Fruit fly (Drosophila melanogaster) whole organism, prepupa: Measurements from ENCODE around the gene msi.

Experiments used
- Blimp-1 ChIP-seq: fragments of 200-800 bp; sonication (Bioruptor generic); optimal IDR thresholded peaks from 3 replicates; lab custom pipeline; 2017; ENCODE audit warnings: missing biosample characterization, missing genetic modification characterization, mild to moderate bottlenecking, moderate library complexity, missing genetic modification reagents
- CG10631 ChIP-seq: fragments of 200-800 bp; sonication (Bioruptor generic); optimal IDR thresholded peaks from 2 replicates; lab custom pipeline; 2016; ENCODE audit warnings: missing biosample characterization, missing genetic modification characterization
- CG10669 ChIP-seq: fragments of 200-800 bp; sonication (Bioruptor generic); optimal IDR thresholded peaks from 3 replicates; lab custom pipeline; 2018; ENCODE audit warnings: missing biosample characterization, mild to moderate bottlenecking, missing genetic modification characterization, moderate library complexity
- CG11294 ChIP-seq: fragments of 200-800 bp; sonication (Bioruptor generic); IDR thresholded peaks from 2 replicates; pipeline ENCODE4 v1.3.6; 2022; ENCODE audit warnings: missing biosample characterization, missing genetic modification characterization
- CG11762 ChIP-seq: fragments of 200-800 bp; sonication (Bioruptor generic); optimal IDR thresholded peaks from 3 replicates; lab custom pipeline; 2016; ENCODE audit warnings: missing biosample characterization, missing genetic modification characterization; ENCODE audit not compliant: insufficient read depth
- CG15336 ChIP-seq: fragments of 200-800 bp; sonication (Bioruptor generic); IDR thresholded peaks from 2 replicates; pipeline ENCODE4 v1.3.6; 2022; ENCODE audit warnings: missing biosample characterization, missing genetic modification characterization
- CG1621 ChIP-seq: fragments of 200-800 bp; sonication (Bioruptor generic); optimal IDR thresholded peaks from 3 replicates; lab custom pipeline; 2018; ENCODE audit warnings: missing biosample characterization, mild to moderate bottlenecking, missing genetic modification characterization
- CG16779 ChIP-seq: fragments of 200-800 bp; sonication (Bioruptor generic); optimal IDR thresholded peaks from 3 replicates; lab custom pipeline; 2017; ENCODE audit warnings: missing biosample characterization, mild to moderate bottlenecking, missing genetic modification characterization
- CG3032 ChIP-seq: fragments of 200-800 bp; optimal IDR thresholded peaks from 2 replicates; lab custom pipeline; 2019; ENCODE audit warnings: missing biosample characterization, mild to moderate bottlenecking, missing genetic modification characterization, moderate library complexity
- CG31627 ChIP-seq: fragments of 200-800 bp; sonication (Bioruptor generic); optimal IDR thresholded peaks from 3 replicates; lab custom pipeline; 2016; ENCODE audit warnings: missing biosample characterization, missing genetic modification characterization
- CG32006 ChIP-seq: fragments of 200-800 bp; sonication (Bioruptor generic); optimal IDR thresholded peaks from 3 replicates; lab custom pipeline; 2017; ENCODE audit warnings: missing biosample characterization, mild to moderate bottlenecking, missing genetic modification characterization
- CG34406 ChIP-seq: fragments of 200-800 bp; sonication (Bioruptor generic); optimal IDR thresholded peaks from 3 replicates; lab custom pipeline; 2016; ENCODE audit warnings: missing biosample characterization, missing genetic modification characterization
- CG3919 ChIP-seq: fragments of 200-800 bp; sonication (Bioruptor generic); optimal IDR thresholded peaks from 3 replicates; lab custom pipeline; 2016; ENCODE audit warnings: missing biosample characterization, missing genetic modification characterization
- CG4318 ChIP-seq: fragments of 200-800 bp; sonication (Bioruptor generic); optimal IDR thresholded peaks from 3 replicates; lab custom pipeline; 2017; ENCODE audit warnings: missing biosample characterization, mild to moderate bottlenecking, missing genetic modification characterization
- CG6276 ChIP-seq: fragments of 200-800 bp; sonication (Bioruptor generic); optimal IDR thresholded peaks from 2 replicates; lab custom pipeline; 2017; ENCODE audit warnings: missing biosample characterization, mild to moderate bottlenecking, missing genetic modification characterization
- CG6808 ChIP-seq: fragments of 200-800 bp; sonication (Bioruptor generic); optimal IDR thresholded peaks from 3 replicates; lab custom pipeline; 2017; ENCODE audit warnings: missing biosample characterization, missing genetic modification characterization, mild to moderate bottlenecking, moderate library complexity, missing genetic modification reagents
- CG6854 ChIP-seq: fragments of 200-800 bp; sonication (Bioruptor generic); optimal IDR thresholded peaks from 2 replicates; lab custom pipeline; 2017; ENCODE audit warnings: missing biosample characterization, mild to moderate bottlenecking, missing genetic modification characterization
- CG7368 ChIP-seq: fragments of 200-800 bp; sonication (Bioruptor generic); optimal IDR thresholded peaks from 3 replicates; lab custom pipeline; 2016; ENCODE audit warnings: missing biosample characterization, missing genetic modification characterization
- CG8119 ChIP-seq: fragments of 200-800 bp; sonication (Bioruptor generic); IDR thresholded peaks from 3 replicates; pipeline ENCODE4 v1.3.6; 2022; ENCODE audit warnings: missing biosample characterization, missing genetic modification characterization
- CG8319 ChIP-seq: fragments of 200-800 bp; sonication (Bioruptor generic); optimal IDR thresholded peaks from 3 replicates; lab custom pipeline; 2016; ENCODE audit warnings: missing biosample characterization, missing genetic modification characterization
- CG8632 ChIP-seq: fragments of 200-800 bp; sonication (Bioruptor generic); optimal IDR thresholded peaks from 3 replicates; lab custom pipeline; 2016; ENCODE audit warnings: missing biosample characterization, missing genetic modification characterization
- CG9139 ChIP-seq: fragments of 200-800 bp; sonication (Bioruptor generic); optimal IDR thresholded peaks from 3 replicates; lab custom pipeline; 2017; ENCODE audit warnings: missing biosample characterization, mild to moderate bottlenecking, missing genetic modification characterization
- Ets21C ChIP-seq: fragments of 200-800 bp; sonication (Bioruptor generic); optimal IDR thresholded peaks from 3 replicates; lab custom pipeline; 2016; ENCODE audit warnings: missing biosample characterization, missing genetic modification characterization
- Ets96B ChIP-seq: fragments of 200-800 bp; optimal IDR thresholded peaks from 2 replicates; lab custom pipeline; 2019; ENCODE audit warnings: missing biosample characterization, mild to moderate bottlenecking, missing genetic modification characterization, moderate library complexity
- Gug ChIP-seq: fragments of 200-800 bp; sonication (Bioruptor generic); IDR thresholded peaks from 2 replicates; pipeline ENCODE4 v1.3.6; 2022; ENCODE audit warnings: missing biosample characterization, missing genetic modification characterization
- Hr38 ChIP-seq: sonication (Bioruptor generic); optimal IDR thresholded peaks from 2 replicates; lab custom pipeline; 2016; ENCODE audit warnings: missing biosample characterization, missing genetic modification characterization
- Hr39 ChIP-seq: fragments of 200-800 bp; sonication (Bioruptor generic); optimal IDR thresholded peaks from 2 replicates; lab custom pipeline; 2016; ENCODE audit warnings: missing biosample characterization, missing genetic modification characterization
- Lpt ChIP-seq: fragments of 200-800 bp; sonication (Bioruptor generic); optimal IDR thresholded peaks from 3 replicates; lab custom pipeline; 2016; ENCODE audit warnings: missing biosample characterization, missing genetic modification characterization
- Met ChIP-seq: fragments of 200-800 bp; sonication (Bioruptor generic); optimal IDR thresholded peaks from 3 replicates; lab custom pipeline; 2016; ENCODE audit warnings: missing biosample characterization, missing genetic modification characterization
- OdsH ChIP-seq: fragments of 200-800 bp; sonication (Bioruptor generic); optimal IDR thresholded peaks from 3 replicates; lab custom pipeline; 2016; ENCODE audit warnings: missing biosample characterization, missing genetic modification characterization
- Smox ChIP-seq: fragments of 200-800 bp; sonication (Bioruptor generic); optimal IDR thresholded peaks from 3 replicates; lab custom pipeline; 2016; ENCODE audit warnings: missing biosample characterization, missing genetic modification characterization
- Sox102F ChIP-seq: fragments of 200-800 bp; sonication (Bioruptor generic); optimal IDR thresholded peaks from 2 replicates; lab custom pipeline; 2016; ENCODE audit warnings: missing biosample characterization, mild to moderate bottlenecking, missing genetic modification characterization
- Sox14 ChIP-seq: fragments of 200-800 bp; sonication (Bioruptor generic); optimal IDR thresholded peaks from 3 replicates; lab custom pipeline; 2016; ENCODE audit warnings: missing biosample characterization, missing genetic modification characterization
- Sox15 ChIP-seq: fragments of 200-800 bp; sonication (Bioruptor generic); optimal IDR thresholded peaks from 3 replicates; lab custom pipeline; 2016; ENCODE audit warnings: missing biosample characterization, missing genetic modification characterization
- achi ChIP-seq: fragments of 200-800 bp; sonication (Bioruptor generic); optimal IDR thresholded peaks from 3 replicates; lab custom pipeline; 2016; ENCODE audit warnings: missing biosample characterization, missing genetic modification characterization
- acj6 ChIP-seq: fragments of 200-800 bp; sonication (Bioruptor generic); optimal IDR thresholded peaks from 3 replicates; lab custom pipeline; 2016; ENCODE audit warnings: missing biosample characterization, missing genetic modification characterization
- dac ChIP-seq: fragments of 200-800 bp; sonication (Bioruptor generic); optimal IDR thresholded peaks from 2 replicates; lab custom pipeline; 2017; ENCODE audit warnings: missing biosample characterization, mild to moderate bottlenecking, missing genetic modification characterization
- dsx ChIP-seq: fragments of 200-800 bp; optimal IDR thresholded peaks from 3 replicates; lab custom pipeline; 2019; ENCODE audit warnings: missing biosample characterization, mild to moderate bottlenecking, missing genetic modification characterization, moderate library complexity; ENCODE audit not compliant: poor library complexity, severe bottlenecking
- eg ChIP-seq: fragments of 200-800 bp; sonication (Bioruptor generic); IDR thresholded peaks from 3 replicates; pipeline ENCODE4 v1.3.6; 2022; ENCODE audit warnings: missing biosample characterization, missing genetic modification characterization
- esn ChIP-seq: fragments of 200-800 bp; sonication (Bioruptor generic); optimal IDR thresholded peaks from 2 replicates; lab custom pipeline; 2016; ENCODE audit warnings: missing biosample characterization, mild to moderate bottlenecking, missing genetic modification characterization, moderate library complexity
- fd59A ChIP-seq: fragments of 200-800 bp; sonication (Bioruptor generic); optimal IDR thresholded peaks from 2 replicates; lab custom pipeline; 2017; ENCODE audit warnings: missing biosample characterization, mild to moderate bottlenecking, missing genetic modification characterization, missing genetic modification reagents
- fd85E ChIP-seq: fragments of 200-800 bp; sonication (Bioruptor generic); optimal IDR thresholded peaks from 3 replicates; lab custom pipeline; 2016; ENCODE audit warnings: missing biosample characterization, missing genetic modification characterization
- fkh ChIP-seq: fragments of 200-800 bp; sonication (Bioruptor generic); optimal IDR thresholded peaks from 3 replicates; lab custom pipeline; 2017; ENCODE audit warnings: missing biosample characterization, mild to moderate bottlenecking, missing genetic modification characterization, moderate library complexity
- lz ChIP-seq: fragments of 200-800 bp; sonication (Bioruptor generic); optimal IDR thresholded peaks from 3 replicates; lab custom pipeline; 2016; ENCODE audit warnings: missing biosample characterization, missing genetic modification characterization
- net ChIP-seq: fragments of 200-800 bp; sonication (Bioruptor generic); optimal IDR thresholded peaks from 3 replicates; lab custom pipeline; 2016; ENCODE audit warnings: missing biosample characterization, missing genetic modification characterization
- pdm3 ChIP-seq: fragments of 200-800 bp; sonication (Bioruptor generic); optimal IDR thresholded peaks from 3 replicates; lab custom pipeline; 2016; ENCODE audit warnings: missing biosample characterization, missing genetic modification characterization
- salr ChIP-seq, 2 experiments: fragments of 200-800 bp; sonication (Bioruptor generic); optimal IDR thresholded peaks; 3 replicates each; lab custom pipeline; 2016 to 2018; ENCODE audit warnings: missing biosample characterization in 2 of 2, missing genetic modification characterization in 2 of 2, mild to moderate bottlenecking in 1 of 2
- svp ChIP-seq: fragments of 200-800 bp; sonication (Bioruptor generic); peaks from one replicate; lab custom pipeline; 2016; ENCODE audit warnings: missing biosample characterization, missing genetic modification characterization
- topi ChIP-seq: fragments of 200-800 bp; sonication (Bioruptor generic); optimal IDR thresholded peaks from 3 replicates; lab custom pipeline; 2016; ENCODE audit warnings: missing biosample characterization, missing genetic modification characterization
- vri ChIP-seq: fragments of 200-800 bp; sonication (Bioruptor generic); optimal IDR thresholded peaks from 3 replicates; lab custom pipeline; 2016; ENCODE audit warnings: missing biosample characterization, mild to moderate bottlenecking, missing genetic modification characterization

Gene msi

DNA sequence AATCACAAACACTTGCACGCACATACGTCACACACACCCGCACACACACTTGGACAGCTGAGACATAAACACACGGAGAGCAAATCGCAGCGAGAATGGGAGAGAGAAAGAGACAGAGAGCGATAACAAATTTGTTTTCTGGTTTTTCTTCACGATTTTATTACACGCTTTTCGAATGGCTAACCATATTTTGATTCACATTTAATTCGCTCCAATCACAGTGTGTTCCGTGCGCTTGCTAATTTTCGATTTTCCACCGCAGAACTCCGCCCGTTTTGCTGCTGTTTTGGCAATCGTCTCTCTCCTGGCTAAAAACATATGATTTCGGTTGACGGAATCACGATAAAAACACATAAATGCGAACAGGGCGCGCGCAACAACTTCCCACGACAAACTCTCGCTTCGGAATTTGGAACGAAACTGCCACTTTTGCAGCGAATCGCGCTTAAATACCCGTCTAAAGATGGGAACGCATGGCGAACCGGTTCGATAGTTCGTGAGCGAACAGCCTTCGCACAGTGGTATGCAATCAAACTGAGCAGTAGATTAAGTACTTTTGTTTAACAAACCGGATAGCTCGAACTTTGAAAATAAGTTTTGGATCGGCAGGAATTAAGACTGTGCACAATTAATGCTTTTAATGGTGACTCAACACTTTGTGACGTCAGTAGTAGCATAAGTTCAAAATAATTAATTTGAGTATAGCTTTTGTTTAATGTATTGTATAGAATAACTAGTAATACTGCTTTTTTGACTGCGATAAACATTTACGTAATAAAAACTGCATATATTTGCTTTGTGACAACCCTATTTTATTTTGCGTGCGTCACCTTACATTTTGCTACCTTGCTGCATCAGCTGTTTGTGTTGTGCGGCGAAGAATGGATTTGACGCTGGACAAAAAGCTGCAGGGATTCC, 43.0 kb upstream of the msi start, which contains the start of the genes Fur1 and Vps33B:
Gene Fur1, minus strand, starts transcription at position 424 of the 918 bp plus-strand sequence.
Gene Vps33B, plus strand, starts transcription at position 856 of the 918 bp plus-strand sequence.
- peak; percentile 96 for TF ChIP-seq CG15336 (GFP tag; lab: Robert Waterston, UW)
- peak; percentile 92 to 99 for TF ChIP-seq salr (GFP tag; optimal IDR thresholded peaks at IDR 0.05; lab: Kevin White, UChicago)
- TF ChIP-seq esn: peak; percentile 99
- TF ChIP-seq Blimp-1: peak; percentile 86
- TF ChIP-seq Sox14 (GFP tag; lab: Kevin White, UChicago): peak; percentile 98
- TF ChIP-seq svp (GFP tag; lab: Kevin White, UChicago): peak; percentile 99
- TF ChIP-seq CG6854 (GFP tag; lab: Kevin White, UChicago): peak; percentile 78
- peak; percentile 93 for TF ChIP-seq CG6808 (GFP tag; lab: Kevin White, UChicago)
- TF ChIP-seq CG34406 (GFP tag; lab: Kevin White, UChicago): peak; percentile 97
- peak; percentile 97 for TF ChIP-seq CG8632 (GFP tag; lab: Kevin White, UChicago)
- peak; percentile 97 for TF ChIP-seq CG4318 (GFP tag; lab: Kevin White, UChicago)
- TF ChIP-seq eg (GFP tag; lab: Robert Waterston, UW): peak; percentile 95
- TF ChIP-seq acj6 (GFP tag; lab: Kevin White, UChicago): peak; percentile 98
- peak; percentile 85 for TF ChIP-seq dsx (GFP tag; lab: Kevin White, UChicago)
- TF ChIP-seq CG11294 (GFP tag; lab: Robert Waterston, UW): peak; percentile 92
- peak; percentile 98 for TF ChIP-seq Met (GFP tag; lab: Kevin White, UChicago)
- TF ChIP-seq CG10631 (GFP tag; lab: Kevin White, UChicago): peak; percentile 99
- peak; percentile 98 for TF ChIP-seq Smox (GFP tag; lab: Kevin White, UChicago)
- TF ChIP-seq CG9139 (GFP tag; lab: Kevin White, UChicago): peak; percentile 76
- TF ChIP-seq net (GFP tag; lab: Kevin White, UChicago): peak; percentile 97
- TF ChIP-seq CG8119: peak; percentile 95
- TF ChIP-seq CG10669 (GFP tag; lab: Kevin White, UChicago): peak; percentile 94
- TF ChIP-seq fd59A (GFP tag; lab: Kevin White, UChicago): peak; percentile 95
- peak; percentile 99 for TF ChIP-seq CG31627 (GFP tag; lab: Kevin White, UChicago)
- peak; percentile 96 for TF ChIP-seq dac (GFP tag; lab: Kevin White, UChicago)
- peak; percentile 97 for TF ChIP-seq CG7368 (GFP tag; lab: Kevin White, UChicago)
- TF ChIP-seq fd85E (GFP tag; lab: Kevin White, UChicago): peak; percentile 92
- peak; percentile 98 for TF ChIP-seq Sox15
- TF ChIP-seq lz (GFP tag; lab: Kevin White, UChicago): peak; percentile 99
- peak; percentile 97 for TF ChIP-seq Lpt (GFP tag; lab: Kevin White, UChicago)
- TF ChIP-seq pdm3 (GFP tag; lab: Kevin White, UChicago): peak; percentile 99
- TF ChIP-seq vri (GFP tag; lab: Kevin White, UChicago): peak; percentile 97
- TF ChIP-seq Hr38: peak; percentile 91
- TF ChIP-seq Hr39 (GFP tag; lab: Kevin White, UChicago): peak; percentile 99
- TF ChIP-seq CG32006: peak; percentile 98
- peak; percentile 86 for TF ChIP-seq fkh (GFP tag; lab: Kevin White, UChicago)
- TF ChIP-seq CG1621 (tag; lab: Kevin White, UChicago): peak; percentile 94
- peak; percentile 98 for TF ChIP-seq Sox102F (GFP tag; lab: Kevin White, UChicago)
- TF ChIP-seq OdsH (GFP tag; lab: Kevin White, UChicago): peak; percentile 99
- peak; percentile 97 for TF ChIP-seq CG11762 (GFP tag; lab: Kevin White, UChicago)
- TF ChIP-seq Gug (GFP tag; lab: Robert Waterston, UW): peak; percentile 93
- TF ChIP-seq topi: peak; percentile 98
- TF ChIP-seq Ets21C (GFP tag; lab: Kevin White, UChicago): peak; percentile 98
- TF ChIP-seq CG3032 (tag; lab: Kevin White, UChicago): peak; percentile 96
- TF ChIP-seq CG16779: peak; percentile 85
- peak; percentile 94 for TF ChIP-seq CG6276
- peak; percentile 96 for TF ChIP-seq CG8319 (GFP tag; lab: Kevin White, UChicago)
- peak; percentile 98 for TF ChIP-seq CG3919 (GFP tag; lab: Kevin White, UChicago)
- TF ChIP-seq achi (GFP tag; lab: Kevin White, UChicago): peak; percentile 97
- peak; percentile 95 for TF ChIP-seq Ets96B (tag; lab: Kevin White, UChicago)
